Fruit fly (Drosophila melanogaster): ENCODE results near the gene CG5274.

Gene CG5274

DNA sequence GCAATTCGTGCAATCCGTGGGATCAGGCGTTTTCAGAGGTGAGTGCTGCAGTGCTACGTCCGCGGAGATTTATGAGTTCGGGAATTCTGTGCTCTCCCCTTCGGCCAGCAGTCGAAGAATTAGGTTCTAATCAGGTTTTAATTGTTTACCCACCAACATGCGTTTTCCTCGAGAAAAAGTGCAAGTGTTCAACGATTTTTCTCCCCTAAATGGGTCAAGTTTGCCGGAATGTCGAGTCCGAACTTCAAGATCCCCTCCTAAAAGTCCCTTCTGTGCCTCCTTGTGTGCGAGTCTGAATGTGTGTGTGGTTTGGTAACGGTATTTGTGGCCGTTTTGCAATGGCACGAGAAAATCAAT, 50.9 kb downstream of the CG5274 start:
- TF ChIP-seq D1 (tag; optimal IDR thresholded peaks at IDR 0.05) = no peak
- TF ChIP-seq CG10348 (GFP tag; IDR thresholded peaks at IDR 0.05) = no peak
- TF ChIP-seq EcR (GFP tag; optimal IDR thresholded peaks at IDR 0.05) = peak; percentile 12
- no peak for TF ChIP-seq CG9948 (tag; optimal IDR thresholded peaks at IDR 0.05)

All from whole organism, pupa.